Fruit fly (Drosophila melanogaster) whole organism, wandering third instar larva: ENCODE results near the gene CG14013.

Source experiments
- Mio ChIP-seq: sonication (Bioruptor generic); optimal IDR thresholded peaks from 2 replicates; lab custom pipeline; 2016; ENCODE audit warnings: missing biosample characterization, missing genetic modification characterization
- lola ChIP-seq: fragments of >200 bp; optimal IDR thresholded peaks from 2 replicates; lab custom pipeline; 2017; ENCODE audit warnings: missing biosample characterization, missing genetic modification characterization
- pan ChIP-seq: fragments of >200 bp; optimal IDR thresholded peaks from 2 replicates; lab custom pipeline; 2017
- psq ChIP-seq: fragments of 200-800 bp; sonication (Bioruptor generic); optimal IDR thresholded peaks from 3 replicates; lab custom pipeline; 2017; ENCODE audit warnings: missing biosample characterization, mild to moderate bottlenecking, missing genetic modification characterization, moderate library complexity
- tai ChIP-seq: sonication (Bioruptor generic); optimal IDR thresholded peaks from 2 replicates; lab custom pipeline; 2016; ENCODE audit warnings: missing biosample characterization, missing genetic modification characterization

DNA sequence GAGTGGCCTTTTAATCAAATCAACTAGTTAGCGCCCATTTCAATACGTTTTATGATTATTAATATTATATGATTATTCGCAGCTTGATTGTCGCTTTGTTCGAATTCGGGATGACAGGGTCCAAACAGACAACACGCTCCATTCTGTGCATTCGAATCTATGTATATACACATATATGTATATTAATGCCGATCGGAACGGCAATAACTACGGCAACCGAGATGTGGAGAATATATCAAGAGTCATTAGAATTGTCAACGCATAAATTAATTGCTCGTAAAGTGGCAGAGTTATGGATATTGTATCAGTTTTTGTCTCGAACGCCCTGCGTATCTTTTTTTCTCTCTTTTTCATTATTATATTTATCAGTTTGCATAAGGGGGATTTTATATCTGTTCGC, 50.8 kb downstream of the CG14013 start:
- TF ChIP-seq psq (no peak), pan (lab: Kevin White, UChicago) (no peak), Mio (GFP tag; lab: Kevin White, UChicago) (no peak), tai (GFP tag; lab: Kevin White, UChicago) (no peak), lola (no peak)
